Worm (Caenorhabditis elegans): ENCODE results near the gene B0304.4.

- TF ChIP-seq lin-39 (tag; optimal IDR thresholded peaks at IDR 0.05) (no peak), fkh-10 (GFP tag; optimal IDR thresholded peaks at IDR 0.05) (no peak), snpc-4 (tag; optimal IDR thresholded peaks at IDR 0.05) (no peak), dsc-1 (tag; optimal IDR thresholded peaks at IDR 0.05) (no peak), lin-35 (GFP tag; optimal IDR thresholded peaks at IDR 0.05) (no peak)
Observed at ce11 chrII:4571868-4572267, 48.8 kb upstream of the B0304.4 start, which contains the start of gene vab-1.

All from whole organism, L1 larva.